Fruit fly (Drosophila melanogaster): ENCODE measurements around the gene CanA1.

- TF ChIP-seq svp (GFP tag) (no peak), CG6854 (GFP tag; optimal IDR thresholded peaks at IDR 0.05) (no peak), fkh (GFP tag; optimal IDR thresholded peaks at IDR 0.05) (no peak), Eip75B (GFP tag; optimal IDR thresholded peaks at IDR 0.05) (no peak), Blimp-1 (GFP tag; optimal IDR thresholded peaks at IDR 0.05) (no peak), Hr39 (GFP tag; optimal IDR thresholded peaks at IDR 0.05) (no peak), Eip93F (GFP tag; optimal IDR thresholded peaks at IDR 0.05) (no peak), Lpt (GFP tag; optimal IDR thresholded peaks at IDR 0.05) (no peak), CG32006 (GFP tag; optimal IDR thresholded peaks at IDR 0.05) (no peak), topi (GFP tag; optimal IDR thresholded peaks at IDR 0.05) (no peak), CG8119 (GFP tag; IDR thresholded peaks at IDR 0.05) (no peak), CG3032 (tag; optimal IDR thresholded peaks at IDR 0.05) (no peak), lz (GFP tag; optimal IDR thresholded peaks at IDR 0.05) (no peak)
These were observed 49.2 kb upstream of the CanA1 start, which contains the start of gene CG31008 for dm6 chr3R:30989948-30990347.
